Worm (Caenorhabditis elegans): ENCODE results near the gene sre-46.
A peak's percentile ranks its signal among the peaks of the same experiment; 100 is the strongest.

Gene sre-46

ce11 chrII:13737751-13738525 lies 16.8 kb upstream of the sre-46 start (continued):
- no peak for TF ChIP-seq lir-3 (tag; optimal IDR thresholded peaks at IDR 0.05; ENCODE audit: poor library complexity)
- TF ChIP-seq ceh-8 (GFP tag; optimal IDR thresholded peaks at IDR 0.05) = no peak
- no peak for TF ChIP-seq nhr-77 (tag; optimal IDR thresholded peaks at IDR 0.05)
- TF ChIP-seq aha-1 (tag; optimal IDR thresholded peaks at IDR 0.05) = no peak
- TF ChIP-seq grh-1 (GFP tag; IDR thresholded peaks at IDR 0.05) = no peak
- TF ChIP-seq pag-3 (tag; optimal IDR thresholded peaks at IDR 0.05; ENCODE audit: borderline replicate concordance, insufficient read depth) = no peak
- TF ChIP-seq ama-1 (optimal IDR thresholded peaks at IDR 0.05) = no peak
- no peak for TF ChIP-seq C04F5.9 (tag; optimal IDR thresholded peaks at IDR 0.05)
- TF ChIP-seq ztf-4 (tag; optimal IDR thresholded peaks at IDR 0.05) = no peak
- TF ChIP-seq Y116A8C.19 (tag; optimal IDR thresholded peaks at IDR 0.05; ENCODE audit: borderline replicate concordance) = no peak
- no peak for TF ChIP-seq ceh-82 (tag; optimal IDR thresholded peaks at IDR 0.05)
- TF ChIP-seq egl-27 (tag; optimal IDR thresholded peaks at IDR 0.05) = no peak
- TF ChIP-seq vab-15 (tag; optimal IDR thresholded peaks at IDR 0.05) = no peak
- TF ChIP-seq nhr-11 (tag; optimal IDR thresholded peaks at IDR 0.05) = no peak
- TF ChIP-seq nhr-28 (tag; optimal IDR thresholded peaks at IDR 0.05) = no peak
- no peak for TF ChIP-seq sup-37 (GFP tag; optimal IDR thresholded peaks at IDR 0.05)
- TF ChIP-seq fos-1 (tag; optimal IDR thresholded peaks at IDR 0.05) = no peak
- TF ChIP-seq ztf-11 (tag; optimal IDR thresholded peaks at IDR 0.05) = no peak
- TF ChIP-seq zip-4 (GFP tag; optimal IDR thresholded peaks at IDR 0.05) = no peak
- no peak for TF ChIP-seq unc-62 (GFP tag; optimal IDR thresholded peaks at IDR 0.05)
- TF ChIP-seq lin-14 (GFP tag; optimal IDR thresholded peaks at IDR 0.05) = peak; percentile 66
- peak; percentile 84 for TF ChIP-seq elt-2 (tag; optimal IDR thresholded peaks at IDR 0.05)
- no peak for TF ChIP-seq ceh-90 (tag; optimal IDR thresholded peaks at IDR 0.05)
- TF ChIP-seq elt-3 (tag; optimal IDR thresholded peaks at IDR 0.05) = peak in 2 of 6 experiments; percentile 58 to 87
- TF ChIP-seq swsn-7 (tag; optimal IDR thresholded peaks at IDR 0.05) = no peak
- no peak for TF ChIP-seq mep-1 (tag; optimal IDR thresholded peaks at IDR 0.05)
- peak; percentile 50 for TF ChIP-seq nhr-20 (tag; optimal IDR thresholded peaks at IDR 0.05)
- no peak for TF ChIP-seq irx-1 (tag; optimal IDR thresholded peaks at IDR 0.05)
- TF ChIP-seq tbx-2 (tag; optimal IDR thresholded peaks at IDR 0.05) = peak; percentile 43
- no peak for TF ChIP-seq dsc-1 (tag; optimal IDR thresholded peaks at IDR 0.05)
- TF ChIP-seq pax-3 (tag; optimal IDR thresholded peaks at IDR 0.05) = no peak
- TF ChIP-seq snu-23 (GFP tag; optimal IDR thresholded peaks at IDR 0.05) = peak; percentile 10
- TF ChIP-seq snpc-4 (tag; optimal IDR thresholded peaks at IDR 0.05) = no peak
- no peak for TF ChIP-seq pqm-1 (tag; optimal IDR thresholded peaks at IDR 0.05)
- no peak for TF ChIP-seq rnt-1 (tag; optimal IDR thresholded peaks at IDR 0.05)
- no peak for TF ChIP-seq isw-1 (GFP tag; IDR thresholded peaks at IDR 0.05)
- TF ChIP-seq C16A3.4 (tag; optimal IDR thresholded peaks at IDR 0.05) = no peak
- TF ChIP-seq dpl-1 (GFP tag; optimal IDR thresholded peaks at IDR 0.05) = no peak
- no peak for TF ChIP-seq fkh-10 (GFP tag; optimal IDR thresholded peaks at IDR 0.05)
- TF ChIP-seq nhr-19 (GFP tag; conservative IDR thresholded peaks at IDR 0.05) = no peak
- no peak for TF ChIP-seq nhr-76 (tag; optimal IDR thresholded peaks at IDR 0.05)
- TF ChIP-seq lin-35 (GFP tag; optimal IDR thresholded peaks at IDR 0.05) = peak in 1 of 2 experiments; percentile 18
- no peak for TF ChIP-seq fkh-4 (tag; optimal IDR thresholded peaks at IDR 0.05; ENCODE audit: borderline replicate concordance)
- no peak for TF ChIP-seq unc-86 (tag; optimal IDR thresholded peaks at IDR 0.05)
- TF ChIP-seq xbp-1 (tag; optimal IDR thresholded peaks at IDR 0.05) = no peak
- no peak for TF ChIP-seq tlp-1 (tag; optimal IDR thresholded peaks at IDR 0.05)
- peak; percentile 58 for TF ChIP-seq nhr-71 (tag; optimal IDR thresholded peaks at IDR 0.05)
- TF ChIP-seq ces-1 (GFP tag; optimal IDR thresholded peaks at IDR 0.05) = no peak
- TF ChIP-seq efl-3 (GFP tag; optimal IDR thresholded peaks at IDR 0.05) = no peak
- TF ChIP-seq unc-98 (GFP tag; IDR thresholded peaks at IDR 0.05) = no peak
- TF ChIP-seq nhr-47 (tag; optimal IDR thresholded peaks at IDR 0.05) = no peak

Data from whole organism, L1 larva.